Worm (Caenorhabditis elegans) whole organism, young adult: ENCODE measurements around the gene F20C5.5.

Source experiments
- B0261.1 ChIP-seq: sonication (generic microtip); optimal IDR thresholded peaks from 2 replicates; lab custom pipeline; 2016; ENCODE audit warnings: mild to moderate bottlenecking, missing genetic modification characterization, moderate library complexity, missing compliant biosample characterization
- D2030.7 ChIP-seq: fragments of 200-800 bp; sonication (Bioruptor generic); IDR thresholded peaks from 2 replicates; pipeline ENCODE4 v1.3.6; 2022; ENCODE audit warnings: missing genetic modification reagents, missing genetic modification characterization, missing compliant biosample characterization
- F23B12.7 ChIP-seq: sonication (generic microtip); optimal IDR thresholded peaks from 2 replicates; lab custom pipeline; 2017; ENCODE audit warnings: missing genetic modification characterization, mild to moderate bottlenecking, missing compliant biosample characterization, antibody characterized with exemption, moderate library complexity; ENCODE audit not compliant: insufficient read depth
- F49E8.2 ChIP-seq: sonication (generic microtip); optimal IDR thresholded peaks from 3 replicates; lab custom pipeline; 2017; ENCODE audit warnings: missing genetic modification characterization, mild to moderate bottlenecking, missing compliant biosample characterization, antibody characterized with exemption, moderate library complexity; ENCODE audit not compliant: insufficient read depth
- F57A8.1 ChIP-seq: fragments of 200-800 bp; sonication (Bioruptor generic); optimal IDR thresholded peaks from 2 replicates; lab custom pipeline; 2018; ENCODE audit warnings: mild to moderate bottlenecking, missing genetic modification characterization, moderate library complexity, missing compliant biosample characterization
- F57C9.4 ChIP-seq: sonication (generic microtip); optimal IDR thresholded peaks from 2 replicates; lab custom pipeline; 2017; ENCODE audit warnings: mild to moderate bottlenecking, missing genetic modification characterization, missing compliant biosample characterization
- K11D2.4 ChIP-seq: fragments of 200-800 bp; sonication (Bioruptor generic); IDR thresholded peaks from 2 replicates; pipeline ENCODE4 v1.3.6; 2022; ENCODE audit warnings: missing genetic modification reagents, missing genetic modification characterization, missing compliant biosample characterization
- K12H6.12 ChIP-seq: fragments of 200-800 bp; sonication (Bioruptor generic); optimal IDR thresholded peaks from 2 replicates; lab custom pipeline; 2018; ENCODE audit warnings: mild to moderate bottlenecking, missing genetic modification characterization, missing compliant biosample characterization
- T26A5.8 ChIP-seq: sonication (generic microtip); optimal IDR thresholded peaks from 2 replicates; lab custom pipeline; 2016; ENCODE audit warnings: missing genetic modification characterization, missing compliant biosample characterization
- Y53G8AR.9 ChIP-seq: fragments of 200-800 bp; sonication (Bioruptor generic); conservative IDR thresholded peaks from 2 replicates; pipeline ENCODE4 v1.3.6; 2022; ENCODE audit warnings: missing genetic modification reagents, missing genetic modification characterization, missing compliant biosample characterization
- Y56A3A.18 ChIP-seq: fragments of 200-800 bp; sonication (Bioruptor generic); IDR thresholded peaks from 2 replicates; pipeline ENCODE4 v1.3.6; 2022; ENCODE audit warnings: missing genetic modification reagents, missing genetic modification characterization, missing compliant biosample characterization
- Y95B8A.8 ChIP-seq: fragments of 200-800 bp; sonication (Bioruptor generic); IDR thresholded peaks from 2 replicates; pipeline ENCODE4 v1.3.6; 2022; ENCODE audit warnings: missing genetic modification reagents, missing genetic modification characterization, missing compliant biosample characterization
- atf-7 ChIP-seq: sonication (generic microtip); optimal IDR thresholded peaks from 2 replicates; lab custom pipeline; 2017; ENCODE audit warnings: mild to moderate bottlenecking, missing genetic modification characterization, missing compliant biosample characterization
- ceh-40 ChIP-seq: fragments of 200-800 bp; sonication (Bioruptor generic); IDR thresholded peaks from 2 replicates; pipeline ENCODE4 v1.3.6; 2022; ENCODE audit warnings: missing genetic modification characterization, missing compliant biosample characterization
- ceh-91 ChIP-seq: fragments of 200-800 bp; sonication (Bioruptor generic); IDR thresholded peaks from 2 replicates; pipeline ENCODE4 v1.3.6; 2022; ENCODE audit warnings: missing genetic modification reagents, missing genetic modification characterization, missing compliant biosample characterization
- dpff-1 ChIP-seq: sonication (generic microtip); optimal IDR thresholded peaks from 2 replicates; lab custom pipeline; 2017; ENCODE audit warnings: mild to moderate bottlenecking, missing genetic modification characterization, missing compliant biosample characterization
- dpl-1 ChIP-seq: fragments of 150-350 bp; optimal IDR thresholded peaks from 2 replicates; lab custom pipeline; 2014; ENCODE audit warnings: missing biosample characterization, missing genetic modification reagents, missing genetic modification characterization
- egl-44 ChIP-seq: fragments of 200-800 bp; sonication (Bioruptor generic); IDR thresholded peaks from 2 replicates; pipeline ENCODE4 v1.3.6; 2022; ENCODE audit warnings: missing genetic modification reagents, missing genetic modification characterization, missing compliant biosample characterization
- egrh-3 ChIP-seq: fragments of 200-800 bp; sonication (Bioruptor generic); IDR thresholded peaks from 2 replicates; pipeline ENCODE4 v1.3.6; 2022; ENCODE audit warnings: missing genetic modification reagents, missing genetic modification characterization, missing compliant biosample characterization
- ets-4 ChIP-seq: fragments of 200-800 bp; sonication (Bioruptor generic); optimal IDR thresholded peaks from 2 replicates; lab custom pipeline; 2018; ENCODE audit warnings: mild to moderate bottlenecking, missing genetic modification characterization, missing compliant biosample characterization
- gei-17 ChIP-seq: fragments of 200-800 bp; sonication (Bioruptor generic); optimal IDR thresholded peaks from 2 replicates; lab custom pipeline; 2018; ENCODE audit warnings: mild to moderate bottlenecking, missing genetic modification characterization, missing compliant biosample characterization
- hmg-1.2 ChIP-seq: fragments of 200-800 bp; sonication (Bioruptor generic); IDR thresholded peaks from 2 replicates; pipeline ENCODE4 v1.3.6; 2022; ENCODE audit warnings: missing genetic modification reagents, missing genetic modification characterization, missing compliant biosample characterization
- hrde-1 ChIP-seq: sonication (generic microtip); optimal IDR thresholded peaks from 2 replicates; lab custom pipeline; 2016; ENCODE audit warnings: missing genetic modification characterization, mild to moderate bottlenecking, missing compliant biosample characterization, moderate library complexity, missing genotype, missing genetic modification reagents, borderline replicate concordance
- let-607 ChIP-seq, 2 experiments: fragments of 200-800 bp in 1 of 2; sonication (Bioruptor generic) in 1 of 2; sonication (generic microtip) in 1 of 2; optimal IDR thresholded peaks; 2 replicates each; lab custom pipeline; 2016 to 2018; ENCODE audit warnings: mild to moderate bottlenecking in 2 of 2, missing compliant biosample characterization in 2 of 2, missing genetic modification characterization in 2 of 2, moderate library complexity in 2 of 2, missing genotype in 1 of 2
- lin-54 ChIP-seq: fragments of 200-800 bp; sonication (Bioruptor generic); optimal IDR thresholded peaks from 2 replicates; lab custom pipeline; 2018; ENCODE audit warnings: mild to moderate bottlenecking, missing genetic modification characterization, missing compliant biosample characterization
- lsl-1 ChIP-seq: fragments of 200-800 bp; sonication (Bioruptor generic); optimal IDR thresholded peaks from 2 replicates; lab custom pipeline; 2018; ENCODE audit warnings: mild to moderate bottlenecking, missing genetic modification characterization, moderate library complexity, missing compliant biosample characterization
- madf-3 ChIP-seq: fragments of 200-800 bp; sonication (Bioruptor generic); IDR thresholded peaks from 2 replicates; pipeline ENCODE4 v1.3.6; 2022; ENCODE audit warnings: missing genetic modification reagents, missing genetic modification characterization, missing compliant biosample characterization
- mcd-1 ChIP-seq: fragments of 200-800 bp; sonication (Bioruptor generic); IDR thresholded peaks from 2 replicates; pipeline ENCODE4 v1.3.6; 2022; ENCODE audit warnings: missing genetic modification reagents, missing genetic modification characterization, missing compliant biosample characterization
- mes-4 ChIP-seq: sonication (generic microtip); optimal IDR thresholded peaks from 2 replicates; lab custom pipeline; 2016; ENCODE audit warnings: missing genotype, missing genetic modification characterization, missing compliant biosample characterization
- nhr-27 ChIP-seq: fragments of 200-800 bp; sonication (Bioruptor generic); optimal IDR thresholded peaks from 2 replicates; lab custom pipeline; 2018; ENCODE audit warnings: mild to moderate bottlenecking, missing genetic modification characterization, moderate library complexity, missing compliant biosample characterization
- nhr-80 ChIP-seq: sonication (generic microtip); optimal IDR thresholded peaks from 2 replicates; lab custom pipeline; 2016; ENCODE audit warnings: missing genetic modification characterization, missing compliant biosample characterization
- pbrm-1 ChIP-seq: fragments of 200-800 bp; sonication (Bioruptor generic); IDR thresholded peaks from 2 replicates; pipeline ENCODE4 v1.3.6; 2022; ENCODE audit warnings: missing genetic modification reagents, missing genetic modification characterization, missing compliant biosample characterization
- pha-4 ChIP-seq: fragments of 150-350 bp; sonication (generic microtip); optimal IDR thresholded peaks from 2 replicates; lab custom pipeline; 2014; ENCODE audit warnings: missing biosample characterization, missing genetic modification reagents, missing genetic modification characterization
- rcor-1 ChIP-seq: fragments of 200-800 bp; sonication (Bioruptor generic); IDR thresholded peaks from 2 replicates; pipeline ENCODE4 v1.3.6; 2022; ENCODE audit warnings: missing genetic modification reagents, missing genetic modification characterization, missing compliant biosample characterization
- rec-8 ChIP-seq, 2 experiments: sonication (generic microtip); optimal IDR thresholded peaks; 2 replicates each; lab custom pipeline; 2016; ENCODE audit warnings: mild to moderate bottlenecking in 2 of 2, missing genetic modification characterization in 2 of 2, missing genetic modification reagents in 2 of 2, missing genotype in 2 of 2, missing biosample characterization in 1 of 2, missing compliant biosample characterization in 1 of 2, moderate library complexity in 1 of 2
- sdz-38 ChIP-seq: sonication (generic microtip); optimal IDR thresholded peaks from 2 replicates; lab custom pipeline; 2016; ENCODE audit warnings: missing genotype, missing genetic modification characterization, missing compliant biosample characterization
- sea-2 ChIP-seq: fragments of 200-800 bp; sonication (Bioruptor generic); IDR thresholded peaks from 2 replicates; pipeline ENCODE4 v1.3.6; 2022; ENCODE audit warnings: missing genetic modification characterization, missing compliant biosample characterization
- snpc-1.3 ChIP-seq: sonication (generic microtip); optimal IDR thresholded peaks from 2 replicates; lab custom pipeline; 2017; ENCODE audit warnings: missing genetic modification characterization, mild to moderate bottlenecking, missing compliant biosample characterization, antibody characterized with exemption, moderate library complexity, missing genotype, missing genetic modification reagents; ENCODE audit not compliant: insufficient read depth
- tbp1 ChIP-seq: fragments of 200-800 bp; sonication (Bioruptor generic); optimal IDR thresholded peaks from 2 replicates; lab custom pipeline; 2018; ENCODE audit warnings: mild to moderate bottlenecking, missing genetic modification characterization, missing compliant biosample characterization
- tbx-9 ChIP-seq: sonication (generic microtip); optimal IDR thresholded peaks from 2 replicates; lab custom pipeline; 2016; ENCODE audit warnings: borderline replicate concordance, missing genetic modification characterization, inconsistent platforms, missing compliant biosample characterization
- tlf-1 ChIP-seq: fragments of 200-800 bp; sonication (Bioruptor generic); optimal IDR thresholded peaks from 2 replicates; lab custom pipeline; 2018; ENCODE audit warnings: mild to moderate bottlenecking, missing genetic modification characterization, missing compliant biosample characterization
- zfh-2 ChIP-seq: fragments of 200-800 bp; sonication (Bioruptor generic); conservative IDR thresholded peaks from 2 replicates; pipeline ENCODE4 v1.3.6; 2022; ENCODE audit warnings: missing genetic modification reagents, missing genetic modification characterization, missing compliant biosample characterization
- ztf-25 ChIP-seq: fragments of 200-800 bp; sonication (Bioruptor generic); IDR thresholded peaks from 2 replicates; pipeline ENCODE4 v1.3.6; 2022; ENCODE audit warnings: missing genetic modification reagents, missing genetic modification characterization, missing compliant biosample characterization

Gene F20C5.5

DNA sequence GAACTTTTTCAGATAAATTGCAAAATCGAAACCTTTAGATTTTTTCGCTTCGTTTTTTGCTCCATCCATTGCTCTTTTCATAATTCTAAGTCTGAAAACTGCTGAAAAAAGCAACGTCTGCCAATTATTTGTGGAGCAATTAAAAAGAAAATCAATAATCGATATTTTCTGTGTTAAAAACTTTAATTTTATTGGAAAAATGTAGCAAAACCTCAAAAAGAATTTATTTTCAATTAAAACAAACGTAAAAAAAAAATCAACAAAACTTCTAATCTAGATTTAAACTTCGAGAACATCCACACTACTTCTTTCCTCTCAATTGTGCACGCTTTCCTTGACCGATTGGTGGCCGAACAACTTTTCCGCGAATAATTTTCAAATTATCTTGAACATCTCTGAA, 30.1 kb downstream of the F20C5.5 start, which contains the start of gene F21D5.5:
Gene F21D5.5, minus strand, starts transcription at position 101 of the 400 bp plus-strand sequence.
- no peak for TF ChIP-seq dpl-1 (GFP tag; lab: Kevin White, UChicago)
- no peak for TF ChIP-seq T26A5.8 (tag; lab: Kevin White, UChicago)
- no peak for TF ChIP-seq B0261.1 (tag; lab: Kevin White, UChicago)
- no peak for TF ChIP-seq ztf-25 (GFP tag; lab: Robert Waterston, UW)
- TF ChIP-seq K11D2.4 (GFP tag; lab: Robert Waterston, UW), result no peak
- no peak for TF ChIP-seq lin-54 (GFP tag; lab: Kevin White, UChicago)
- TF ChIP-seq K12H6.12 (tag; lab: Kevin White, UChicago), result no peak

DNA sequence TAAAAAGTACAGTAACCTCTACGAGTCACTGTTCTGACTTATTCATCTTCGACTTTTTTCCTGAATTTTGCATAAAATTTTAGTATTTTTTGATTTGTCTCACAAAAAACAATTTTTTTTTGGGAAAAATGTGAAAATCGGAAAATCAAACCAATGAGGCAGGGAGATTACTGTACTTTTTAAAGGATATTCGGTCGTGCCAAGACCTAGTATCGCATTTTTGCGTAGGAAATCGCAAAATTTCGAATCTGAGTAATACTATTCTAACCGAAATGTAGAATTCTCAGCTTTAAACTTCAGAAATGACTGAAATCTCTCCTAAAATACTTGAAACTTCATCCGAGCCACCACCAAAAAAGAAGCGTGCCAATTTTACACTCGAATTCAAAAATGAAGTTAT, 31.7 kb downstream of the F20C5.5 start, which contains the start of gene F21D5.4:
Gene F21D5.4, plus strand, starts transcription at position 301 of the 400 bp plus-strand sequence.
- TF ChIP-seq K11D2.4 (GFP tag; lab: Robert Waterston, UW) (no peak), F57C9.4 (tag; lab: Kevin White, UChicago) (no peak), pha-4 (tag; lab: Kevin White, UChicago) (no peak), F49E8.2 (tag; lab: Kevin White, UChicago) (no peak), ets-4 (no peak), mes-4 (tag; lab: Kevin White, UChicago) (no peak), Y56A3A.18 (no peak), egl-44 (GFP tag; lab: Robert Waterston, UW) (no peak), rcor-1 (GFP tag; lab: Robert Waterston, UW) (no peak), D2030.7 (no peak)

DNA sequence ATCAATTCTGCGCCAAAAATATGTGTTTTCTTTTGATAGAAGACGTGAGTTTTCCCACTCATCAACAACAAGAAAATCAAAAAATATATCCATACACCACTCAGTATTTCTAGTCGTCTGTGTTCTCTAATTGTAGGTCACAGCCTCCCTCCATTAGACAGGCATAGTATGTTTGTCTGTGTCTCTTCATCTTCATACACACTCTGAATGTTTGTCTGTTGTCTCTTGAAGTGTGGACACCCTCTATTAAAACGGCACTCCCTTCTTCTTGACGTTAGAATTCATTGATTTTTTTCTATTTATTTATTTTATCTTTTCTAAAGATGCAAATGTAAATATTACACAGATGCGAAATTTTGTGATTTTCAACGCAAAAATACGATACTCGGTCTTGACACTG, 32.1 kb downstream of the F20C5.5 start:
- peak; percentile 73; the same call in 1 of the 2 replicates for TF ChIP-seq hmg-1.2
- TF ChIP-seq F57A8.1, result no peak
- TF ChIP-seq, all 124 proteins: peak for 1

DNA sequence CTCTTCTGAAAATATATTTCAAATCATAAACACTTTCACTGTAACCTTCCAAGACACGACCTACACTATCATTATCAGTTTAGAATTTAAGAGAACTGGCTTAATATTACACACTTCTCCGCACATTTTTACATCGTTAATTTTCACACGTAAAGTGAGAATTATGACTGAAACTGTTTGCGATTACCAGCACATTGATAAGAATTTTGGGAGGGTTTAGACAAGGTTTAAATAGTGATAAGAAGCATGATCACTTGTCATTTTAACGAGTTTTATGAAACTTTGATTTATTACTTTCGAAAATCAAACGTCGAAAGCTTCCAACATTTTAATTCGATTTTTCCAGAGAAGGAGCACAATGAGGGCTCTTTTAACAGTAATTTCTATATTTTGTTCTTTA, 39.0 kb downstream of the F20C5.5 start, which contains the start of gene F21D5.3:
Gene F21D5.3, plus strand, starts transcription at position 347 of the 400 bp plus-strand sequence.
- no peak for TF ChIP-seq nhr-27 (tag; lab: Kevin White, UChicago)
- no peak for TF ChIP-seq T26A5.8 (tag; lab: Kevin White, UChicago)
- TF ChIP-seq atf-7 (tag; lab: Kevin White, UChicago), result no peak
- no peak for TF ChIP-seq Y53G8AR.9
- TF ChIP-seq tbx-9 (tag; lab: Kevin White, UChicago), result no peak
- no peak for TF ChIP-seq ceh-40 (GFP tag; lab: Robert Waterston, UW)
- TF ChIP-seq madf-3, result no peak
- no peak for TF ChIP-seq Y95B8A.8 (GFP tag; lab: Robert Waterston, UW)
- TF ChIP-seq zfh-2 (GFP tag; lab: Robert Waterston, UW), result no peak
- TF ChIP-seq dpff-1 (tag; lab: Kevin White, UChicago), result no peak
- TF ChIP-seq egrh-3, result no peak
- TF ChIP-seq B0261.1 (tag; lab: Kevin White, UChicago), result no peak
- TF ChIP-seq tlf-1 (GFP tag; lab: Kevin White, UChicago), result no peak
- no peak for TF ChIP-seq let-607 (tag; optimal IDR thresholded peaks at IDR 0.05; lab: Kevin White, UChicago)
- no peak for TF ChIP-seq lsl-1
- TF ChIP-seq ceh-91 (GFP tag; lab: Robert Waterston, UW), result no peak
- no peak for TF ChIP-seq sdz-38 (tag; lab: Kevin White, UChicago)
- no peak for TF ChIP-seq gei-17 (GFP tag; lab: Kevin White, UChicago)
- TF ChIP-seq ets-4, result peak; percentile 10
- TF ChIP-seq F23B12.7 (tag; lab: Kevin White, UChicago), result no peak
- peak; percentile 15 for TF ChIP-seq hrde-1 (tag; lab: Kevin White, UChicago)
- no peak for TF ChIP-seq sea-2 (GFP tag; lab: Robert Waterston, UW)
- no peak for TF ChIP-seq pbrm-1 (GFP tag; lab: Robert Waterston, UW)
- no peak for TF ChIP-seq snpc-1.3 (tag; lab: Kevin White, UChicago)
- TF ChIP-seq tbp1 (GFP tag; lab: Kevin White, UChicago), result no peak
- peak; percentile 67 for TF ChIP-seq nhr-80 (tag; lab: Kevin White, UChicago)
- TF ChIP-seq rec-8 (tag; optimal IDR thresholded peaks at IDR 0.05; lab: Kevin White, UChicago), result no peak
- TF ChIP-seq mcd-1 (GFP tag; lab: Robert Waterston, UW), result no peak
